Worm (Caenorhabditis elegans): Measurements from ENCODE around the gene str-225.

DNA sequence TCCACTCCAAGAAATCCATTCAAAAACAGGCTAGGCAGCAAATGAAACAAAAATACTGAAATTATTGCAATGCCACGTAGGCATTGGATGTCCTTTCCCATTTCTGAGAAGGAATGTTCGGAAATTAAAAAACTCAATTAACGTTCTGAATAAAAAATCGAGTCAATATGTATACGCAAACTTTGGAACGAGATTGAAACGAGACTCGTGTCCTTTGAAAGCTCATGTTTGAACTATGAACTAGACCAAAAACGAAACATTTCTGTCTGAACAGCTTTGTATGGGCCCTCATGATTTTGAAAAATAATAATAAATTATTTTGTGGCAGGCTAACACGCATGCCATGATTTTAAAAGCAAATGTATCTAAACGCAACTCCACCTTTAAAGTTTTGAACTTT is 32.6 kb upstream of the str-225 start, which contains the start of gene oac-2:
- TF ChIP-seq ama-1 (optimal IDR thresholded peaks at IDR 0.05) (no peak), tbx-37 (GFP tag; conservative IDR thresholded peaks at IDR 0.05) (no peak), tra-4 (tag; optimal IDR thresholded peaks at IDR 0.05) (no peak), scrt-1 (GFP tag; IDR thresholded peaks at IDR 0.05) (no peak), ceh-13 (GFP tag; optimal IDR thresholded peaks at IDR 0.05) (no peak), flt-1 (GFP tag; IDR thresholded peaks at IDR 0.05) (no peak), hmg-4 (GFP tag; optimal IDR thresholded peaks at IDR 0.05) (no peak), ets-7 (tag; optimal IDR thresholded peaks at IDR 0.05) (no peak), ceh-36 (tag; optimal IDR thresholded peaks at IDR 0.05) (no peak), hmbx-1 (tag; optimal IDR thresholded peaks at IDR 0.05) (no peak)

Data from whole organism, early embryonic.